Worm (Caenorhabditis elegans) whole organism, late embryonic: ENCODE data around the gene fbxb-60.

ENCODE experiments used
- ama-1 ChIP-seq: fragments of 150-350 bp; optimal IDR thresholded peaks from 2 replicates; lab custom pipeline; 2014
- ceh-6 ChIP-seq: fragments of 200-800 bp; sonication (Bioruptor generic); optimal IDR thresholded peaks from 2 replicates; lab custom pipeline; 2018; ENCODE audit warnings: mild to moderate bottlenecking, missing genetic modification characterization, missing compliant biosample characterization
- dmd-4 ChIP-seq: sonication (generic microtip); optimal IDR thresholded peaks from 2 replicates; lab custom pipeline; 2016; ENCODE audit warnings: borderline replicate concordance, missing genetic modification characterization, missing compliant biosample characterization
- elt-2 ChIP-seq: sonication (generic microtip); optimal IDR thresholded peaks from 2 replicates; lab custom pipeline; 2016; ENCODE audit warnings: missing genetic modification reagents, missing genetic modification characterization, missing compliant biosample characterization
- pag-3 ChIP-seq: sonication (generic microtip); optimal IDR thresholded peaks from 2 replicates; lab custom pipeline; 2016; ENCODE audit warnings: missing compliant biosample characterization, missing genetic modification characterization, borderline replicate concordance
- pha-4 ChIP-seq: fragments of 150-350 bp; optimal IDR thresholded peaks from 2 replicates; lab custom pipeline; 2018; ENCODE audit warnings: missing biosample characterization, missing genetic modification reagents, missing genetic modification characterization
- rnt-1 ChIP-seq: sonication (generic microtip); optimal IDR thresholded peaks from 2 replicates; lab custom pipeline; 2016; ENCODE audit warnings: missing genetic modification characterization, missing compliant biosample characterization
- unc-55 ChIP-seq: sonication (generic microtip); optimal IDR thresholded peaks from 2 replicates; lab custom pipeline; 2017; ENCODE audit warnings: missing biosample characterization, missing genetic modification reagents, missing genetic modification characterization

- TF ChIP-seq elt-2 (tag; lab: Kevin White, UChicago) (no peak), ceh-6 (GFP tag; lab: Kevin White, UChicago) (no peak), unc-55 (no peak), pag-3 (tag; lab: Kevin White, UChicago) (no peak), pha-4 (no peak), rnt-1 (tag; lab: Kevin White, UChicago) (no peak), ama-1 (lab: Kevin White, UChicago) (no peak), dmd-4 (no peak)
Observed at ce11 chrV:19301934-19302333, 4.3 kb downstream of the fbxb-60 start, which contains the start of gene fbxb-62.
